Worm (Caenorhabditis elegans): Measurements from ENCODE around the gene try-13.

DNA sequence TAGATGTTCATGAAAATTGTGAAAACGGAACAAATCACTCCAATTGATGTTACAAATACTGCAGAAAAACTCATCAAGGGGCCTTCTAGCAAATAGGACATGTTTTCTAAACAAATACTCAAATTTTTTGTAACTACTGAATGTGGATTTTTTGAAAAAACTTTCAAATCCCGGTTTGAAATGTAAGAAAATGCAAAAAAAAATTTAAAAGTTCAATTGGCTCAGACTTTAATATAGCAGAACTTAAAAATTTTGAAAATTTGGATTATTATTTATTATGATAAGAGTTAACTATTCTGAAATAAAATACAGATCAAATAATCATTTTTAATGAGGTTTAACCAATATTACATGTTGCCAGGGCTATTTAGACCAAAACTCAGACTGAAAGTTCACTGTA is 50.4 kb downstream of the try-13 start, which contains the start of gene srbc-9:
- no peak for TF ChIP-seq nhr-25 (tag; optimal IDR thresholded peaks at IDR 0.05; ENCODE audit: borderline replicate concordance, insufficient read depth)
- TF ChIP-seq unc-39 (tag; optimal IDR thresholded peaks at IDR 0.05): no peak
